Worm (Caenorhabditis elegans): ENCODE measurements around the gene C11H1.9.

C11H1.9 gene

ce11 chrX:14312416-14312815 is 7.8 kb downstream of the C11H1.9 start (continued):
- TF ChIP-seq daf-16 (GFP tag; optimal IDR thresholded peaks at IDR 0.05), result peak; percentile 8 to 22
- peak; percentile 67 for TF ChIP-seq daf-16 (tag; optimal IDR thresholded peaks at IDR 0.05)
- peak; percentile 83 for TF ChIP-seq rbr-2 (tag; optimal IDR thresholded peaks at IDR 0.05)
- no peak for TF ChIP-seq daf-19 (GFP tag; conservative IDR thresholded peaks at IDR 0.05)
- TF ChIP-seq mep-1 (tag; optimal IDR thresholded peaks at IDR 0.05), result peak; percentile 93
- no peak for TF ChIP-seq gei-8 (GFP tag; optimal IDR thresholded peaks at IDR 0.05)
- TF ChIP-seq Y48G9A.11 (GFP tag; IDR thresholded peaks at IDR 0.05), result no peak
- TF ChIP-seq lin-15B (tag; optimal IDR thresholded peaks at IDR 0.05), result no peak

- no peak for TF ChIP-seq madf-5 (GFP tag; IDR thresholded peaks at IDR 0.05)
- TF ChIP-seq hif-1 (tag; optimal IDR thresholded peaks at IDR 0.05), result no peak
- TF ChIP-seq saeg-2 (GFP tag; IDR thresholded peaks at IDR 0.05), result no peak
- TF ChIP-seq lin-39 (tag; optimal IDR thresholded peaks at IDR 0.05), result no peak
- TF ChIP-seq ZK337.2 (GFP tag; IDR thresholded peaks at IDR 0.05), result no peak
- TF ChIP-seq ceh-82 (tag; optimal IDR thresholded peaks at IDR 0.05), result no peak
- TF ChIP-seq hlh-11 (tag; optimal IDR thresholded peaks at IDR 0.05), result no peak
- no peak for TF ChIP-seq lim-7 (GFP tag; IDR thresholded peaks at IDR 0.05)
- TF ChIP-seq spr-1 (tag; optimal IDR thresholded peaks at IDR 0.05), result no peak
- no peak for TF ChIP-seq fkh-10 (GFP tag; optimal IDR thresholded peaks at IDR 0.05)
- TF ChIP-seq nhr-28 (tag; optimal IDR thresholded peaks at IDR 0.05), result no peak
- TF ChIP-seq lin-38 (GFP tag; IDR thresholded peaks at IDR 0.05), result no peak
- TF ChIP-seq tra-1 (GFP tag; IDR thresholded peaks at IDR 0.05), result no peak
- no peak for TF ChIP-seq skn-1 (tag; optimal IDR thresholded peaks at IDR 0.05)
Observed at ce11 chrX:14311583-14311982, 8.6 kb downstream of the C11H1.9 start, which contains the start of gene mgrn-1. mgrn-1 (minus strand) TSS chrX:14311683.

ce11 chrX:14309656-14310055 is 10.5 kb downstream of the C11H1.9 start:
- TF ChIP-seq lin-29 (GFP tag; IDR thresholded peaks at IDR 0.05) (no peak), unc-62 (GFP tag; optimal IDR thresholded peaks at IDR 0.05 in 1 of 2) (peak in 1 of 2 experiments; percentile 92), unc-62 (tag; optimal IDR thresholded peaks at IDR 0.05) (no peak)

ce11 chrX:14307667-14308066 is 12.5 kb downstream of the C11H1.9 start, which contains the start of gene gphr-2:
gphr-2 (minus strand) TSS chrX:14307767.
- TF ChIP-seq nhr-25 (tag; optimal IDR thresholded peaks at IDR 0.05; ENCODE audit: borderline replicate concordance, insufficient read depth) (no peak), egl-27 (tag; optimal IDR thresholded peaks at IDR 0.05) (no peak), F44E2.7 (GFP tag; IDR thresholded peaks at IDR 0.05) (no peak), aha-1 (tag) (peak; percentile 51), daf-12 (tag; optimal IDR thresholded peaks at IDR 0.05) (no peak), snpc-4 (tag; optimal IDR thresholded peaks at IDR 0.05) (no peak), unc-130 (GFP tag; optimal IDR thresholded peaks at IDR 0.05) (no peak)

- TF ChIP-seq ZK337.2 (GFP tag; IDR thresholded peaks at IDR 0.05) (no peak), unc-62 (GFP tag; optimal IDR thresholded peaks at IDR 0.05 in 1 of 2) (peak in 1 of 2 experiments; percentile 37), unc-62 (tag; optimal IDR thresholded peaks at IDR 0.05) (no peak)
Observed at ce11 chrX:14303078-14303477, 17.1 kb downstream of the C11H1.9 start, which contains the start of gene C11H1.5. C11H1.5 (minus strand) TSS chrX:14303178.

- TF ChIP-seq arid-1 (GFP tag; conservative IDR thresholded peaks at IDR 0.05) (no peak), T26A8.4 (GFP tag; IDR thresholded peaks at IDR 0.05) (0 out of 2 replicates have a peak, but pooled peaks have one; percentile 61), daf-12 (tag; optimal IDR thresholded peaks at IDR 0.05) (no peak), madf-5 (GFP tag; IDR thresholded peaks at IDR 0.05) (0 out of 4 replicates have a peak, but pooled peaks of 1 of the 2 experiments have one; percentile 48), Y48G9A.11 (GFP tag; IDR thresholded peaks at IDR 0.05) (no peak), daf-16 (GFP tag; optimal IDR thresholded peaks at IDR 0.05) (peak in 1 of 2 experiments; percentile 40), daf-16 (tag; optimal IDR thresholded peaks at IDR 0.05) (peak; percentile 68), attf-4 (tag; optimal IDR thresholded peaks at IDR 0.05) (no peak), nhr-11 (tag; optimal IDR thresholded peaks at IDR 0.05) (peak; percentile 59), set-16 (GFP tag; IDR thresholded peaks at IDR 0.05) (peak; percentile 67), unc-62 (GFP tag; optimal IDR thresholded peaks at IDR 0.05 in 1 of 2) (peak in 1 of 2 experiments; percentile 99), unc-62 (tag; optimal IDR thresholded peaks at IDR 0.05) (no peak), pha-4 (GFP tag; IDR thresholded peaks at IDR 0.05) (no peak), pha-4 (tag; optimal IDR thresholded peaks at IDR 0.05) (peak; percentile 10), gei-8 (GFP tag; optimal IDR thresholded peaks at IDR 0.05) (no peak), nhr-48 (tag; optimal IDR thresholded peaks at IDR 0.05) (peak; percentile 37), rbr-2 (tag; optimal IDR thresholded peaks at IDR 0.05) (peak; percentile 78), hmg-1.1 (GFP tag; IDR thresholded peaks at IDR 0.05) (peak; percentile 73), mdl-1 (tag; optimal IDR thresholded peaks at IDR 0.05) (peak; percentile 14 to 60)
Observed at ce11 chrX:14297209-14297608, 23.0 kb downstream of the C11H1.9 start.
